Fruit fly (Drosophila melanogaster) whole organism, embryonic: ENCODE measurements around the gene CG17111.

Source experiments
- CG6854 ChIP-seq: fragments of 200-800 bp; sonication (Bioruptor generic); optimal IDR thresholded peaks from 3 replicates; lab custom pipeline; 2017; ENCODE audit warnings: missing biosample characterization, mild to moderate bottlenecking, missing genetic modification characterization
- E2f2 ChIP-seq: fragments of 200-800 bp; sonication (Bioruptor generic); IDR thresholded peaks from 2 replicates; pipeline ENCODE4 v1.3.6; 2022; ENCODE audit warnings: missing biosample characterization, missing genetic modification characterization
- HLH4C ChIP-seq: fragments of 200-800 bp; sonication (Bioruptor generic); IDR thresholded peaks from 3 replicates; pipeline ENCODE4 v1.3.6; 2022; ENCODE audit warnings: missing biosample characterization, missing genetic modification characterization; ENCODE audit not compliant: partially characterized antibody
- HmgZ ChIP-seq: fragments of 200-800 bp; sonication (Bioruptor generic); optimal IDR thresholded peaks from 2 replicates; lab custom pipeline; 2018; ENCODE audit warnings: missing biosample characterization, mild to moderate bottlenecking, missing genetic modification characterization
- NK7.1 ChIP-seq: fragments of 200-800 bp; sonication (Bioruptor generic); optimal IDR thresholded peaks from 3 replicates; lab custom pipeline; 2016; ENCODE audit warnings: missing biosample characterization, missing genetic modification characterization
- Opbp ChIP-seq: fragments of 200-800 bp; sonication (Bioruptor generic); IDR thresholded peaks from 3 replicates; pipeline ENCODE4 v1.3.6; 2022; ENCODE audit warnings: missing biosample characterization, missing genetic modification characterization; ENCODE audit not compliant: partially characterized antibody
- Usf ChIP-seq: fragments of 200-800 bp; sonication (Bioruptor generic); optimal IDR thresholded peaks from 2 replicates; lab custom pipeline; 2017; ENCODE audit warnings: missing genotype, missing biosample characterization, missing genetic modification characterization
- crol ChIP-seq: fragments of 200-800 bp; sonication (Bioruptor generic); IDR thresholded peaks from 2 replicates; pipeline ENCODE4 v1.3.6; 2022; ENCODE audit warnings: missing biosample characterization, missing genetic modification characterization
- exex ChIP-seq: fragments of 200-800 bp; sonication (Bioruptor generic); optimal IDR thresholded peaks from 4 replicates; lab custom pipeline; 2018; ENCODE audit warnings: missing biosample characterization, mild to moderate bottlenecking, missing genetic modification characterization, moderate library complexity
- lilli ChIP-seq: fragments of 200-800 bp; sonication (Bioruptor generic); optimal IDR thresholded peaks from 3 replicates; lab custom pipeline; 2016; ENCODE audit warnings: missing biosample characterization, missing genetic modification characterization
- stwl ChIP-seq: fragments of 200-800 bp; sonication (Bioruptor generic); optimal IDR thresholded peaks from 3 replicates; lab custom pipeline; 2018; ENCODE audit warnings: missing biosample characterization, mild to moderate bottlenecking, missing genetic modification characterization, moderate library complexity
- tin ChIP-seq: fragments of 200-800 bp; sonication (Bioruptor generic); optimal IDR thresholded peaks from 3 replicates; lab custom pipeline; 2016; ENCODE audit warnings: missing biosample characterization, missing genetic modification characterization
- toy ChIP-seq: fragments of 200-800 bp; sonication (Bioruptor generic); IDR thresholded peaks from 2 replicates; pipeline ENCODE4 v1.3.6; 2022; ENCODE audit warnings: missing biosample characterization, missing genetic modification characterization
- wdn ChIP-seq: fragments of 200-800 bp; sonication (Bioruptor generic); IDR thresholded peaks from 2 replicates; pipeline ENCODE4 v1.3.6; 2022; ENCODE audit warnings: missing biosample characterization, missing genetic modification characterization

DNA sequence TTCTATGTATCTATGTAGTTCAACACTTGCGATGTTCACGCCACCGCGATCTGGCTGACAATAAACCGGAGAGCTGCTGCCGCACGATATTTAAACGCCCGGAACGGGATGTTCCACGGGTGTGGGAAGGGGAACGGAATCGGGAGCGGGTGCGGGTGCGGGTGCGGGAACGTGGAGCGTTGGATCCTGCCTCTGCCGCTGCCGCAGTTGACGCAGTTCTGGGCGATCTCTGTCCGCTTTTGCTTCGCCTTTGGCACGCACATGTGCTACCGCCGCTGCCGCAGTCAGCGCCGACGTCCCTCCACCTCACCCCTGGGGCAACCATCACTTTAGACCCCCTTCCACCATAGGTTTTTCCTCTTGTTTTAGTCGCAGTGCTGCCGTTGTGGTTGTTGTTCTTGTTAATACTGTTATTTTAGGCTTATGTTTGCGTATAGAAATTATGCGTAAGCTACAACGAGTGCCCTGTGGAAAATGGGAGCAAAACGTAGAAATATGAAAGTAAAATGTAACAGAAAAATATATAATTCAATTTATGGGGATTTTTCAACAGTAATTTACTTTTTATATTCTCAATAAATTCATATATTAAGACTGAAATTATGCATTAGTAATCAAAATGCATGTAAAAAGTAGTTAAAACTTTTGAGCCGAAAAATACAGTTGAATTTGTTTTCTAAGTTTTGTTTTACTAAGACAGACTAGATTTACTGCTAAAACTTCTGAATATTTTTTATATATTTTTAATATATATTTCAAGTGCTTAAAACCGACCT lies 40.2 kb downstream of the CG17111 start, which contains the start of gene lmd:
- TF ChIP-seq HmgZ (tag; lab: Kevin White, UChicago) (no peak), CG6854 (GFP tag; lab: Kevin White, UChicago) (no peak), toy (GFP tag; lab: Robert Waterston, UW) (no peak), NK7.1 (no peak), exex (no peak), lilli (GFP tag; lab: Kevin White, UChicago) (no peak), stwl (tag; lab: Kevin White, UChicago) (no peak), wdn (GFP tag; lab: Robert Waterston, UW) (no peak), Usf (GFP tag; lab: Kevin White, UChicago) (no peak), Opbp (no peak), HLH4C (GFP tag; lab: Robert Waterston, UW) (no peak), crol (GFP tag; lab: Robert Waterston, UW) (peak; percentile 96), E2f2 (GFP tag; lab: Robert Waterston, UW) (no peak), tin (GFP tag; lab: Kevin White, UChicago) (no peak)
